Worm (Caenorhabditis elegans) whole organism, L4 larva: Measurements from ENCODE around the gene twk-44.
A peak's percentile ranks its signal among the peaks of the same experiment; 100 is the strongest.

Experiments used
- F10B5.3 ChIP-seq: sonication (generic microtip); optimal IDR thresholded peaks from 2 replicates; lab custom pipeline; 2016; ENCODE audit warnings: mild to moderate bottlenecking, missing genetic modification characterization, missing compliant biosample characterization
- F26F4.8 ChIP-seq: fragments of 200-800 bp; sonication (Bioruptor generic); conservative IDR thresholded peaks from 2 replicates; pipeline ENCODE4 v1.3.6; 2022; ENCODE audit warnings: missing genetic modification characterization, missing compliant biosample characterization
- R02D3.7 ChIP-seq: fragments of 150-350 bp; sonication (generic microtip); optimal IDR thresholded peaks from 3 replicates; lab custom pipeline; 2014; ENCODE audit warnings: missing biosample characterization, missing genetic modification characterization
- aha-1 ChIP-seq: fragments of 150-350 bp; peaks from one replicate; lab custom pipeline; 2014; ENCODE audit warnings: missing biosample characterization, missing genetic modification characterization
- ctbp-1 ChIP-seq: fragments of 200-800 bp; sonication (Bioruptor generic); IDR thresholded peaks from 2 replicates; pipeline ENCODE4 v1.3.6; 2022; ENCODE audit warnings: missing genetic modification reagents, missing genetic modification characterization, missing compliant biosample characterization
- daf-16 ChIP-seq, 3 experiments: sonication (generic microtip); optimal IDR thresholded peaks; 2 replicates each; lab custom pipeline; 2016 to 2017; ENCODE audit warnings: missing genetic modification characterization in 3 of 3, missing genetic modification reagents in 3 of 3, mild to moderate bottlenecking in 2 of 3, missing compliant biosample characterization in 2 of 3, missing biosample characterization in 1 of 3, moderate library complexity in 1 of 3
- daf-8 ChIP-seq: fragments of 200-800 bp; sonication (Bioruptor generic); IDR thresholded peaks from 2 replicates; pipeline ENCODE4 v1.3.6; 2022; ENCODE audit warnings: missing genetic modification characterization, missing compliant biosample characterization
- dmd-6 ChIP-seq: fragments of 200-800 bp; sonication (Bioruptor generic); IDR thresholded peaks from 2 replicates; pipeline ENCODE4 v1.3.6; 2022; ENCODE audit warnings: missing genetic modification reagents, missing genetic modification characterization, missing compliant biosample characterization
- dpl-1 ChIP-seq: fragments of 150-350 bp; optimal IDR thresholded peaks from 2 replicates; lab custom pipeline; 2014; ENCODE audit warnings: missing biosample characterization, missing genetic modification reagents, missing genetic modification characterization
- egl-43 ChIP-seq: fragments of 200-800 bp; sonication (Bioruptor generic); IDR thresholded peaks from 2 replicates; pipeline ENCODE4 v1.3.6; 2022; ENCODE audit warnings: missing genetic modification reagents, missing genetic modification characterization, missing compliant biosample characterization
- hlh-11 ChIP-seq: fragments of 200-800 bp; sonication (Bioruptor generic); optimal IDR thresholded peaks from 2 replicates; lab custom pipeline; 2018; ENCODE audit warnings: mild to moderate bottlenecking, missing genetic modification characterization, missing compliant biosample characterization
- hlh-30 ChIP-seq: sonication (generic microtip); optimal IDR thresholded peaks from 2 replicates; lab custom pipeline; 2017; ENCODE audit warnings: antibody characterized with exemption, mild to moderate bottlenecking, missing genetic modification characterization, missing compliant biosample characterization; ENCODE audit not compliant: insufficient read depth
- hmg-1.1 ChIP-seq: fragments of 200-800 bp; sonication (Bioruptor generic); IDR thresholded peaks from 2 replicates; pipeline ENCODE4 v1.3.6; 2022; ENCODE audit warnings: missing genetic modification reagents, missing genetic modification characterization, missing compliant biosample characterization
- lin-29 ChIP-seq: fragments of 200-800 bp; sonication (Bioruptor generic); IDR thresholded peaks from 2 replicates; pipeline ENCODE4 v1.3.6; 2022; ENCODE audit warnings: missing genetic modification reagents, missing genetic modification characterization, missing compliant biosample characterization
- lir-3 ChIP-seq: sonication (generic microtip); optimal IDR thresholded peaks from 2 replicates; lab custom pipeline; 2016; ENCODE audit warnings: mild to moderate bottlenecking, missing genetic modification characterization, missing compliant biosample characterization
- madf-9 ChIP-seq: fragments of 200-800 bp; sonication (Bioruptor generic); conservative IDR thresholded peaks from 2 replicates; pipeline ENCODE4 v1.3.6; 2022; ENCODE audit warnings: missing genetic modification reagents, missing genetic modification characterization, missing compliant biosample characterization
- mdl-1 ChIP-seq, 2 experiments: fragments of 150-350 bp in 1 of 2; sonication (generic microtip) in 1 of 2; optimal IDR thresholded peaks; 2 replicates each; lab custom pipeline; 2014 to 2017; ENCODE audit warnings: missing biosample characterization in 2 of 2, missing genetic modification characterization in 2 of 2
- mep-1 ChIP-seq: fragments of 150-350 bp; sonication (generic microtip); optimal IDR thresholded peaks from 3 replicates; lab custom pipeline; 2014; ENCODE audit warnings: missing biosample characterization, missing genetic modification characterization
- mes-2 ChIP-seq: sonication (generic microtip); optimal IDR thresholded peaks from 2 replicates; lab custom pipeline; 2016; ENCODE audit warnings: missing genotype, mild to moderate bottlenecking, missing genetic modification characterization, missing compliant biosample characterization; ENCODE audit not compliant: poor library complexity, severe bottlenecking
- nhr-102 ChIP-seq: sonication (generic microtip); optimal IDR thresholded peaks from 2 replicates; lab custom pipeline; 2016; ENCODE audit warnings: mild to moderate bottlenecking, missing genetic modification characterization, moderate library complexity, missing compliant biosample characterization
- nhr-28 ChIP-seq: fragments of 150-350 bp; optimal IDR thresholded peaks from 2 replicates; lab custom pipeline; 2014; ENCODE audit warnings: missing biosample characterization, missing genetic modification characterization
- nhr-41 ChIP-seq: fragments of 200-800 bp; sonication (Bioruptor generic); IDR thresholded peaks from 2 replicates; pipeline ENCODE4 v1.3.6; 2022; ENCODE audit warnings: missing genetic modification reagents, missing genetic modification characterization, missing compliant biosample characterization
- nhr-6 ChIP-seq: fragments of 150-350 bp; optimal IDR thresholded peaks from 2 replicates; lab custom pipeline; 2014; ENCODE audit warnings: missing biosample characterization, missing genetic modification characterization
- nhr-77 ChIP-seq: fragments of 150-350 bp; optimal IDR thresholded peaks from 2 replicates; lab custom pipeline; 2014; ENCODE audit warnings: missing biosample characterization, missing genetic modification characterization
- rbr-2 ChIP-seq: sonication (generic microtip); optimal IDR thresholded peaks from 2 replicates; lab custom pipeline; 2016; ENCODE audit warnings: missing genotype, missing genetic modification characterization, missing compliant biosample characterization
- skn-1 ChIP-seq: fragments of 150-350 bp; optimal IDR thresholded peaks from 2 replicates; lab custom pipeline; 2014; ENCODE audit warnings: missing biosample characterization, missing genetic modification characterization
- snpc-4 ChIP-seq: fragments of 150-350 bp; optimal IDR thresholded peaks from 2 replicates; lab custom pipeline; 2014; ENCODE audit warnings: missing biosample characterization, missing genetic modification characterization
- unc-130 ChIP-seq: sonication (generic microtip); optimal IDR thresholded peaks from 2 replicates; lab custom pipeline; 2016; ENCODE audit warnings: missing genetic modification reagents, missing genetic modification characterization, missing compliant biosample characterization
- unc-62 ChIP-seq, 3 experiments: fragments of 150-350 bp in 1 of 3; sonication (generic microtip); optimal IDR thresholded peaks in 2 of 3; peaks in 1 of 3; 1 replicate in 1 of 3; 2 replicates in 2 of 3; lab custom pipeline; 2014 to 2017; ENCODE audit warnings: missing biosample characterization in 3 of 3, missing genetic modification characterization in 3 of 3, missing genetic modification reagents in 3 of 3, missing genotype in 1 of 3

The twk-44 gene

ce11 chrX:11627013-11627412 is at the start of gene twk-44:
twk-44 (minus strand) TSS chrX:11627113.
- peak in 1 of 2 experiments; percentile 9 for TF ChIP-seq unc-62 (GFP tag; optimal IDR thresholded peaks at IDR 0.05 in 1 of 2; lab: Kevin White, UChicago)
- no peak for TF ChIP-seq unc-62 (tag; optimal IDR thresholded peaks at IDR 0.05; lab: Kevin White, UChicago)
- no peak for TF ChIP-seq egl-43 (GFP tag; lab: Robert Waterston, UW)

- TF ChIP-seq mes-2 (tag; lab: Kevin White, UChicago) (no peak), unc-130 (GFP tag; lab: Kevin White, UChicago) (no peak), skn-1 (tag; lab: Kevin White, UChicago) (no peak), F26F4.8 (GFP tag; lab: Robert Waterston, UW) (no peak), madf-9 (GFP tag; lab: Robert Waterston, UW) (no peak), nhr-102 (no peak), R02D3.7 (tag; lab: Kevin White, UChicago) (no peak), F10B5.3 (no peak)
- TF ChIP-seq, all 104 proteins: peak for 0
Observed at ce11 chrX:11675573-11675972, 48.7 kb upstream of the twk-44 start.

- TF ChIP-seq unc-62 (GFP tag; optimal IDR thresholded peaks at IDR 0.05 in 1 of 2; lab: Kevin White, UChicago) (peak in 1 of 2 experiments; percentile 51), unc-62 (tag; optimal IDR thresholded peaks at IDR 0.05; lab: Kevin White, UChicago) (no peak), lin-29 (GFP tag; lab: Robert Waterston, UW) (no peak)
Observed at ce11 chrX:11673063-11673759, 46.3 kb upstream of the twk-44 start.

ce11 chrX:11666545-11667177 is 39.7 kb upstream of the twk-44 start, which contains the start of gene noca-2:
noca-2 (plus strand) TSS chrX:11667127.
- TF ChIP-seq dpl-1 (GFP tag; lab: Kevin White, UChicago) = peak; percentile 17
- 0 out of 2 replicates have a peak, but pooled peaks have one; percentile 47 for TF ChIP-seq ctbp-1
- peak; percentile 36 for TF ChIP-seq dmd-6 (GFP tag; lab: Robert Waterston, UW)
- no peak for TF ChIP-seq daf-8 (GFP tag; lab: Robert Waterston, UW)
- no peak for TF ChIP-seq lir-3 (tag; lab: Kevin White, UChicago)
- TF ChIP-seq hlh-11 = peak; percentile 30
- no peak for TF ChIP-seq daf-16 (GFP tag; optimal IDR thresholded peaks at IDR 0.05; lab: Kevin White, UChicago)
- TF ChIP-seq daf-16 (tag; optimal IDR thresholded peaks at IDR 0.05; lab: Kevin White, UChicago) = peak; percentile 24
- TF ChIP-seq nhr-77 (tag; lab: Kevin White, UChicago) = no peak
- TF ChIP-seq nhr-28 (tag; lab: Kevin White, UChicago) = peak; percentile 29
- no peak for TF ChIP-seq nhr-41 (GFP tag; lab: Robert Waterston, UW)
- peak; percentile 47 for TF ChIP-seq hlh-30 (tag; lab: Kevin White, UChicago)
- peak; percentile 4 for TF ChIP-seq nhr-6
- TF ChIP-seq unc-62 (GFP tag; optimal IDR thresholded peaks at IDR 0.05 in 1 of 2; lab: Kevin White, UChicago) = peak in 1 of 2 experiments; percentile 55
- no peak for TF ChIP-seq unc-62 (tag; optimal IDR thresholded peaks at IDR 0.05; lab: Kevin White, UChicago)
- peak; percentile 33 for TF ChIP-seq rbr-2 (tag; lab: Kevin White, UChicago)
- TF ChIP-seq mes-2 (tag; lab: Kevin White, UChicago) = peak; percentile 26
- TF ChIP-seq mdl-1 (tag; optimal IDR thresholded peaks at IDR 0.05; lab: Kevin White, UChicago) = peak in 1 of 2 experiments; percentile 19
- peak; percentile 45 for TF ChIP-seq aha-1
- peak; percentile 54 for TF ChIP-seq mep-1 (tag; lab: Kevin White, UChicago)
- TF ChIP-seq snpc-4 (tag; lab: Kevin White, UChicago) = no peak
- peak; percentile 75 for TF ChIP-seq hmg-1.1 (GFP tag; lab: Robert Waterston, UW)
